Fruit fly (Drosophila melanogaster): Measurements from ENCODE around the gene beta-Spec.

beta-Spec gene

DNA sequence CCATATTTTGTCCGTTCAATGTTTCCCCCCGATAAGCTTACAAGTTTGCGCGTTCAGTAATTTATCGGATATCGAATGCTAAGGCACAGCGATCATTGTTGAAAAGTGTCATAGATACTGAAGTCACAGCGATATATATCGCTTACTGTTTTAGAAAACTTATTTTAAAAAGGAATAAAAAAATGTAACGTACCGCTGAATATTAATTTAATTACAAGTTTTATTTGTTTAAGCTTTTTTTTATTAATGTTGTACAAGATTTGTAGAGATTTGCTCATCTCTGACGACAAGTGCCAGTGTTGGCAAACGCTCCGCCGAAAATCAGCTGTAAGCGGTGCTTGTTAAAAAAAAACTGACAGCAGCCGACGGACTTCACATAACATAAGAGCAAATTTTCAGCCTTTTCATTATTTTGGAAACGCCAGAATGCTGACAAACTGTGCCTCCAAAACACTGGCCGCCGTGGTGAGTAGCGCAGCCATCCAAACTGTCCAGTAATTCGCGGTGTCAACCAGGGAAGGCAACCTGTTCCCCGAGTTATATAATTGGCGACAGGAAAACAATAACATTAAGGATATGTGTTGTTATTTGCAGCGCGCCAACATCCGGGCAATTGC, 25.1 kb upstream of the beta-Spec start, which contains the start of the genes corolla and ND-24 (continued):
- TF ChIP-seq ERR (GFP tag; optimal IDR thresholded peaks at IDR 0.05), result peak; percentile 48
- TF ChIP-seq crc (GFP tag; optimal IDR thresholded peaks at IDR 0.05), result peak; percentile 37
- peak; percentile 59 for TF ChIP-seq sug (tag; optimal IDR thresholded peaks at IDR 0.05)
- peak; percentile 85 for TF ChIP-seq CG12942 (GFP tag; optimal IDR thresholded peaks at IDR 0.05)
- TF ChIP-seq CG8089 (GFP tag; optimal IDR thresholded peaks at IDR 0.05), result peak; percentile 69
- peak; percentile 88 for TF ChIP-seq Aef1 (GFP tag; IDR thresholded peaks at IDR 0.05)
- TF ChIP-seq Meics (GFP tag; optimal IDR thresholded peaks at IDR 0.05), result no peak
- peak; percentile 56 for TF ChIP-seq gsb-n (tag; optimal IDR thresholded peaks at IDR 0.05)
- peak; percentile 79 for TF ChIP-seq PHDP (tag; optimal IDR thresholded peaks at IDR 0.05)
- peak; percentile 30 for TF ChIP-seq emc (GFP tag; optimal IDR thresholded peaks at IDR 0.05)
- TF ChIP-seq CG10267 (tag; optimal IDR thresholded peaks at IDR 0.05), result peak; percentile 98
- TF ChIP-seq CG17802 (tag; optimal IDR thresholded peaks at IDR 0.05), result peak; percentile 53
- peak; percentile 75 for TF ChIP-seq HmgZ (tag; optimal IDR thresholded peaks at IDR 0.05)
- no peak for TF ChIP-seq run (tag; optimal IDR thresholded peaks at IDR 0.05)
- peak; percentile 81 for TF ChIP-seq CG6791 (GFP tag; IDR thresholded peaks at IDR 0.05; ENCODE audit: partially characterized antibody)
- TF ChIP-seq slou (GFP tag; optimal IDR thresholded peaks at IDR 0.05), result peak; percentile 72
- peak; percentile 61; the same call in 1 of the 2 replicates for TF ChIP-seq ro (GFP tag; IDR thresholded peaks at IDR 0.05)
- TF ChIP-seq Max (GFP tag; optimal IDR thresholded peaks at IDR 0.05), result peak; percentile 85
- TF ChIP-seq Mes4 (GFP tag; optimal IDR thresholded peaks at IDR 0.05), result peak; percentile 61
- peak; percentile 84; the same call in 2 of the 3 replicates for TF ChIP-seq so (GFP tag; IDR thresholded peaks at IDR 0.05)
- peak; percentile 44 for TF ChIP-seq CG30020 (tag; optimal IDR thresholded peaks at IDR 0.05)
- TF ChIP-seq CG6254 (GFP tag; optimal IDR thresholded peaks at IDR 0.05), result peak; percentile 17
- no peak for TF ChIP-seq CG8359 (GFP tag; optimal IDR thresholded peaks at IDR 0.05; ENCODE audit: borderline replicate concordance)
- TF ChIP-seq CG7372 (GFP tag; IDR thresholded peaks at IDR 0.05), result peak; percentile 75
- TF ChIP-seq Lpt (GFP tag; optimal IDR thresholded peaks at IDR 0.05), result no peak
- peak; percentile 82 for TF ChIP-seq Fer3 (tag; optimal IDR thresholded peaks at IDR 0.05)
- TF ChIP-seq CG15269 (tag; optimal IDR thresholded peaks at IDR 0.05), result peak; percentile 78
- no peak for TF ChIP-seq ash1 (GFP tag; optimal IDR thresholded peaks at IDR 0.05)
- no peak for TF ChIP-seq CG31365 (tag; optimal IDR thresholded peaks at IDR 0.05)
- TF ChIP-seq CG34422 (GFP tag; IDR thresholded peaks at IDR 0.05), result peak; percentile 90
- peak; percentile 92 for TF ChIP-seq unc-4 (GFP tag; IDR thresholded peaks at IDR 0.05; ENCODE audit: partially characterized antibody)
- peak; percentile 67 for TF ChIP-seq CG3407 (GFP tag; optimal IDR thresholded peaks at IDR 0.05)
- peak; percentile 93 for TF ChIP-seq vvl (GFP tag; IDR thresholded peaks at IDR 0.05)
- peak; percentile 91 for TF ChIP-seq CG32532 (GFP tag; IDR thresholded peaks at IDR 0.05)
- no peak for TF ChIP-seq Tbp (GFP tag; optimal IDR thresholded peaks at IDR 0.05)
- peak; percentile 75 for TF ChIP-seq NC2β (GFP tag; optimal IDR thresholded peaks at IDR 0.05)
- TF ChIP-seq sima (GFP tag; optimal IDR thresholded peaks at IDR 0.05), result peak; percentile 37
- peak; percentile 83 for TF ChIP-seq ems (GFP tag; optimal IDR thresholded peaks at IDR 0.05)
- TF ChIP-seq twi (tag; optimal IDR thresholded peaks at IDR 0.05), result peak; percentile 43
- TF ChIP-seq jumu (GFP tag; optimal IDR thresholded peaks at IDR 0.05), result peak; percentile 82
- peak; percentile 83 for TF ChIP-seq phol (tag; optimal IDR thresholded peaks at IDR 0.05)
- 0 out of 2 replicates have a peak, but pooled peaks have one; percentile 13 for TF ChIP-seq CkIIα-i1 (GFP tag; IDR thresholded peaks at IDR 0.05)
- TF ChIP-seq Sry-δ (GFP tag; optimal IDR thresholded peaks at IDR 0.05), result peak; percentile 90
- TF ChIP-seq CG2875 (GFP tag; optimal IDR thresholded peaks at IDR 0.05), result peak; percentile 34
- TF ChIP-seq NFAT (GFP tag; IDR thresholded peaks at IDR 0.05), result peak; percentile 81
- TF ChIP-seq sc (optimal IDR thresholded peaks at IDR 0.05), result no peak
- peak; percentile 58 for TF ChIP-seq sc (GFP tag; optimal IDR thresholded peaks at IDR 0.05)
- TF ChIP-seq CG4360 (GFP tag; IDR thresholded peaks at IDR 0.05), result no peak
- no peak for TF ChIP-seq CG1832 (GFP tag; optimal IDR thresholded peaks at IDR 0.05)
- peak; percentile 65 for TF ChIP-seq CG16815 (GFP tag; optimal IDR thresholded peaks at IDR 0.05)
